Fruit fly (Drosophila melanogaster): Measurements from ENCODE around the gene CG31140.
A peak's percentile ranks its signal among the peaks of the same experiment; 100 is the strongest.

CG31140 gene

dm6 chr3R:24010637-24011214, 47.7 kb downstream of the CG31140 start (continued):
- peak; percentile 9 for TF ChIP-seq Antp (GFP tag; optimal IDR thresholded peaks at IDR 0.05)
- TF ChIP-seq kah (GFP tag; optimal IDR thresholded peaks at IDR 0.05) = no peak
- peak; percentile 64; the same call in 1 of the 3 replicates for TF ChIP-seq C15 (GFP tag; IDR thresholded peaks at IDR 0.05)
- TF ChIP-seq HmgZ (tag; optimal IDR thresholded peaks at IDR 0.05) = peak; percentile 34
- TF ChIP-seq Vsx1 (GFP tag; optimal IDR thresholded peaks at IDR 0.05) = peak; percentile 11
- peak in 1 of 2 experiments; percentile 73 for TF ChIP-seq eve (GFP tag; optimal IDR thresholded peaks at IDR 0.05)
- TF ChIP-seq CG7928 (GFP tag; optimal IDR thresholded peaks at IDR 0.05) = no peak
- TF ChIP-seq CG15269 (tag; optimal IDR thresholded peaks at IDR 0.05) = peak; percentile 78
- TF ChIP-seq CG3163 (GFP tag; optimal IDR thresholded peaks at IDR 0.05) = no peak
- no peak for TF ChIP-seq CG10959 (GFP tag; IDR thresholded peaks at IDR 0.05)
- TF ChIP-seq nmo (GFP tag; optimal IDR thresholded peaks at IDR 0.05) = peak; percentile 65
- TF ChIP-seq dmrt99B (tag; optimal IDR thresholded peaks at IDR 0.05) = peak; percentile 60
- no peak for TF ChIP-seq Lhr (GFP tag; optimal IDR thresholded peaks at IDR 0.05)
- TF ChIP-seq CG13424 (tag; optimal IDR thresholded peaks at IDR 0.05) = peak; percentile 72
- TF ChIP-seq CG3726 (GFP tag; IDR thresholded peaks at IDR 0.05) = 0 out of 3 replicates have a peak, but pooled peaks have one; percentile 56
- no peak for TF ChIP-seq Dfd (GFP tag; optimal IDR thresholded peaks at IDR 0.05)
- TF ChIP-seq D19B (GFP tag; optimal IDR thresholded peaks at IDR 0.05) = no peak
- peak; percentile 62 for TF ChIP-seq tap (tag; optimal IDR thresholded peaks at IDR 0.05)
- peak; percentile 21; the same call in 1 of the 3 replicates for TF ChIP-seq gce (GFP tag; IDR thresholded peaks at IDR 0.05)
- no peak for TF ChIP-seq exex (tag; optimal IDR thresholded peaks at IDR 0.05)
- no peak for TF ChIP-seq wor (GFP tag; IDR thresholded peaks at IDR 0.05)
- TF ChIP-seq jigr1 (GFP tag; IDR thresholded peaks at IDR 0.05) = 0 out of 3 replicates have a peak, but pooled peaks have one; percentile 29
- peak; percentile 44 for TF ChIP-seq Hand (GFP tag; optimal IDR thresholded peaks at IDR 0.05)
- peak; percentile 78 for TF ChIP-seq lab (GFP tag; optimal IDR thresholded peaks at IDR 0.05)
- peak; percentile 40 for TF ChIP-seq CG13775 (GFP tag; optimal IDR thresholded peaks at IDR 0.05)
- TF ChIP-seq CG6791 (GFP tag; IDR thresholded peaks at IDR 0.05; ENCODE audit: partially characterized antibody) = no peak
- no peak for TF ChIP-seq CG4282 (GFP tag; optimal IDR thresholded peaks at IDR 0.05)
- no peak for TF ChIP-seq CG10462 (GFP tag; optimal IDR thresholded peaks at IDR 0.05)
- no peak for TF ChIP-seq chn (GFP tag; optimal IDR thresholded peaks at IDR 0.05)
- TF ChIP-seq so (GFP tag; IDR thresholded peaks at IDR 0.05) = peak; percentile 48; the same call in 1 of the 3 replicates
- TF ChIP-seq CG12299 (tag; optimal IDR thresholded peaks at IDR 0.05) = peak; percentile 18
- peak; percentile 41 for TF ChIP-seq az2 (GFP tag; optimal IDR thresholded peaks at IDR 0.05)
- TF ChIP-seq insv (GFP tag; optimal IDR thresholded peaks at IDR 0.05) = no peak
- peak; percentile 54 for TF ChIP-seq Oli (tag; optimal IDR thresholded peaks at IDR 0.05)
- peak; percentile 35; the same call in 1 of the 2 replicates for TF ChIP-seq ap (GFP tag; IDR thresholded peaks at IDR 0.05)
- no peak for TF ChIP-seq CG4360 (GFP tag; IDR thresholded peaks at IDR 0.05)
- no peak for TF ChIP-seq vfl (GFP tag; optimal IDR thresholded peaks at IDR 0.05)
- no peak for TF ChIP-seq pan (optimal IDR thresholded peaks at IDR 0.05)
- peak in 1 of 2 experiments; percentile 76 for TF ChIP-seq pan (GFP tag; optimal IDR thresholded peaks at IDR 0.05 in 1 of 2, IDR thresholded peaks at IDR 0.05 in 1 of 2)
- peak; percentile 9 for TF ChIP-seq sug (tag; optimal IDR thresholded peaks at IDR 0.05)
- TF ChIP-seq CG7372 (GFP tag; IDR thresholded peaks at IDR 0.05) = peak; percentile 53; the same call in 1 of the 2 replicates
- peak; percentile 44; the same call in 1 of the 2 replicates for TF ChIP-seq CG6272 (GFP tag; IDR thresholded peaks at IDR 0.05)
- peak; percentile 69 for TF ChIP-seq unpg (GFP tag; optimal IDR thresholded peaks at IDR 0.05)
- TF ChIP-seq CG9437 (GFP tag; optimal IDR thresholded peaks at IDR 0.05) = peak; percentile 15
- TF ChIP-seq vvl (GFP tag; IDR thresholded peaks at IDR 0.05) = peak; percentile 61
- TF ChIP-seq CG15479 (GFP tag; optimal IDR thresholded peaks at IDR 0.05) = no peak
- peak; percentile 75 for TF ChIP-seq tgo (GFP tag; IDR thresholded peaks at IDR 0.05)
- TF ChIP-seq CG6254 (GFP tag; optimal IDR thresholded peaks at IDR 0.05) = no peak
- TF ChIP-seq Tbp (GFP tag; optimal IDR thresholded peaks at IDR 0.05) = no peak
- peak; percentile 47; the same call in 1 of the 3 replicates for TF ChIP-seq H15 (GFP tag; IDR thresholded peaks at IDR 0.05)

Data from whole organism, embryonic.